Fruit fly (Drosophila melanogaster) whole organism, prepupa: ENCODE measurements around the gene Afti.
A peak's percentile ranks its signal among the peaks of the same experiment; 100 is the strongest.

Experiments used
- Blimp-1 ChIP-seq: fragments of 200-800 bp; sonication (Bioruptor generic); optimal IDR thresholded peaks from 3 replicates; lab custom pipeline; 2017; ENCODE audit warnings: missing biosample characterization, missing genetic modification characterization, mild to moderate bottlenecking, moderate library complexity, missing genetic modification reagents
- CG10631 ChIP-seq: fragments of 200-800 bp; sonication (Bioruptor generic); optimal IDR thresholded peaks from 2 replicates; lab custom pipeline; 2016; ENCODE audit warnings: missing biosample characterization, missing genetic modification characterization
- CG10669 ChIP-seq: fragments of 200-800 bp; sonication (Bioruptor generic); optimal IDR thresholded peaks from 3 replicates; lab custom pipeline; 2018; ENCODE audit warnings: missing biosample characterization, mild to moderate bottlenecking, missing genetic modification characterization, moderate library complexity
- CG11294 ChIP-seq: fragments of 200-800 bp; sonication (Bioruptor generic); IDR thresholded peaks from 2 replicates; pipeline ENCODE4 v1.3.6; 2022; ENCODE audit warnings: missing biosample characterization, missing genetic modification characterization
- CG11762 ChIP-seq: fragments of 200-800 bp; sonication (Bioruptor generic); optimal IDR thresholded peaks from 3 replicates; lab custom pipeline; 2016; ENCODE audit warnings: missing biosample characterization, missing genetic modification characterization; ENCODE audit not compliant: insufficient read depth
- CG11902 ChIP-seq: fragments of 200-800 bp; sonication (Bioruptor generic); optimal IDR thresholded peaks from 3 replicates; lab custom pipeline; 2016; ENCODE audit warnings: missing biosample characterization, missing genetic modification characterization
- CG15336 ChIP-seq: fragments of 200-800 bp; sonication (Bioruptor generic); IDR thresholded peaks from 2 replicates; pipeline ENCODE4 v1.3.6; 2022; ENCODE audit warnings: missing biosample characterization, missing genetic modification characterization
- CG1621 ChIP-seq: fragments of 200-800 bp; sonication (Bioruptor generic); optimal IDR thresholded peaks from 3 replicates; lab custom pipeline; 2018; ENCODE audit warnings: missing biosample characterization, mild to moderate bottlenecking, missing genetic modification characterization
- CG16779 ChIP-seq: fragments of 200-800 bp; sonication (Bioruptor generic); optimal IDR thresholded peaks from 3 replicates; lab custom pipeline; 2017; ENCODE audit warnings: missing biosample characterization, mild to moderate bottlenecking, missing genetic modification characterization
- CG3032 ChIP-seq: fragments of 200-800 bp; optimal IDR thresholded peaks from 2 replicates; lab custom pipeline; 2019; ENCODE audit warnings: missing biosample characterization, mild to moderate bottlenecking, missing genetic modification characterization, moderate library complexity
- CG31627 ChIP-seq: fragments of 200-800 bp; sonication (Bioruptor generic); optimal IDR thresholded peaks from 3 replicates; lab custom pipeline; 2016; ENCODE audit warnings: missing biosample characterization, missing genetic modification characterization
- CG32006 ChIP-seq: fragments of 200-800 bp; sonication (Bioruptor generic); optimal IDR thresholded peaks from 3 replicates; lab custom pipeline; 2017; ENCODE audit warnings: missing biosample characterization, mild to moderate bottlenecking, missing genetic modification characterization
- CG3919 ChIP-seq: fragments of 200-800 bp; sonication (Bioruptor generic); optimal IDR thresholded peaks from 3 replicates; lab custom pipeline; 2016; ENCODE audit warnings: missing biosample characterization, missing genetic modification characterization
- CG4318 ChIP-seq: fragments of 200-800 bp; sonication (Bioruptor generic); optimal IDR thresholded peaks from 3 replicates; lab custom pipeline; 2017; ENCODE audit warnings: missing biosample characterization, mild to moderate bottlenecking, missing genetic modification characterization
- CG6163 ChIP-seq: fragments of 200-800 bp; sonication (Bioruptor generic); IDR thresholded peaks from 3 replicates; pipeline ENCODE4 v1.3.6; 2022; ENCODE audit warnings: missing biosample characterization, missing genetic modification characterization
- CG6792 ChIP-seq: fragments of 200-800 bp; sonication (Bioruptor generic); optimal IDR thresholded peaks from 3 replicates; lab custom pipeline; 2016; ENCODE audit warnings: missing biosample characterization, missing genetic modification characterization
- CG6808 ChIP-seq: fragments of 200-800 bp; sonication (Bioruptor generic); optimal IDR thresholded peaks from 3 replicates; lab custom pipeline; 2017; ENCODE audit warnings: missing biosample characterization, missing genetic modification characterization, mild to moderate bottlenecking, moderate library complexity, missing genetic modification reagents
- CG6854 ChIP-seq: fragments of 200-800 bp; sonication (Bioruptor generic); optimal IDR thresholded peaks from 2 replicates; lab custom pipeline; 2017; ENCODE audit warnings: missing biosample characterization, mild to moderate bottlenecking, missing genetic modification characterization
- CG7368 ChIP-seq: fragments of 200-800 bp; sonication (Bioruptor generic); optimal IDR thresholded peaks from 3 replicates; lab custom pipeline; 2016; ENCODE audit warnings: missing biosample characterization, missing genetic modification characterization
- CG8119 ChIP-seq: fragments of 200-800 bp; sonication (Bioruptor generic); IDR thresholded peaks from 3 replicates; pipeline ENCODE4 v1.3.6; 2022; ENCODE audit warnings: missing biosample characterization, missing genetic modification characterization
- CG8319 ChIP-seq: fragments of 200-800 bp; sonication (Bioruptor generic); optimal IDR thresholded peaks from 3 replicates; lab custom pipeline; 2016; ENCODE audit warnings: missing biosample characterization, missing genetic modification characterization
- CG8632 ChIP-seq: fragments of 200-800 bp; sonication (Bioruptor generic); optimal IDR thresholded peaks from 3 replicates; lab custom pipeline; 2016; ENCODE audit warnings: missing biosample characterization, missing genetic modification characterization
- CG9139 ChIP-seq: fragments of 200-800 bp; sonication (Bioruptor generic); optimal IDR thresholded peaks from 3 replicates; lab custom pipeline; 2017; ENCODE audit warnings: missing biosample characterization, mild to moderate bottlenecking, missing genetic modification characterization
- Eip75B ChIP-seq: fragments of 200-800 bp; sonication (Bioruptor generic); optimal IDR thresholded peaks from 3 replicates; lab custom pipeline; 2016; ENCODE audit warnings: missing biosample characterization, missing genetic modification characterization
- Eip78C ChIP-seq: fragments of 200-800 bp; sonication (Bioruptor generic); peaks from one replicate; lab custom pipeline; 2016; ENCODE audit warnings: missing biosample characterization, missing genetic modification characterization
- Gug ChIP-seq: fragments of 200-800 bp; sonication (Bioruptor generic); IDR thresholded peaks from 2 replicates; pipeline ENCODE4 v1.3.6; 2022; ENCODE audit warnings: missing biosample characterization, missing genetic modification characterization
- Hr39 ChIP-seq: fragments of 200-800 bp; sonication (Bioruptor generic); optimal IDR thresholded peaks from 2 replicates; lab custom pipeline; 2016; ENCODE audit warnings: missing biosample characterization, missing genetic modification characterization
- Hr4 ChIP-seq: fragments of 200-800 bp; sonication (Bioruptor generic); optimal IDR thresholded peaks from 3 replicates; lab custom pipeline; 2016; ENCODE audit warnings: missing biosample characterization, missing genetic modification characterization
- Met ChIP-seq: fragments of 200-800 bp; sonication (Bioruptor generic); optimal IDR thresholded peaks from 3 replicates; lab custom pipeline; 2016; ENCODE audit warnings: missing biosample characterization, missing genetic modification characterization
- OdsH ChIP-seq: fragments of 200-800 bp; sonication (Bioruptor generic); optimal IDR thresholded peaks from 3 replicates; lab custom pipeline; 2016; ENCODE audit warnings: missing biosample characterization, missing genetic modification characterization
- Smox ChIP-seq: fragments of 200-800 bp; sonication (Bioruptor generic); optimal IDR thresholded peaks from 3 replicates; lab custom pipeline; 2016; ENCODE audit warnings: missing biosample characterization, missing genetic modification characterization
- Sox102F ChIP-seq: fragments of 200-800 bp; sonication (Bioruptor generic); optimal IDR thresholded peaks from 2 replicates; lab custom pipeline; 2016; ENCODE audit warnings: missing biosample characterization, mild to moderate bottlenecking, missing genetic modification characterization
- Sox14 ChIP-seq: fragments of 200-800 bp; sonication (Bioruptor generic); optimal IDR thresholded peaks from 3 replicates; lab custom pipeline; 2016; ENCODE audit warnings: missing biosample characterization, missing genetic modification characterization
- Sox15 ChIP-seq: fragments of 200-800 bp; sonication (Bioruptor generic); optimal IDR thresholded peaks from 3 replicates; lab custom pipeline; 2016; ENCODE audit warnings: missing biosample characterization, missing genetic modification characterization
- achi ChIP-seq: fragments of 200-800 bp; sonication (Bioruptor generic); optimal IDR thresholded peaks from 3 replicates; lab custom pipeline; 2016; ENCODE audit warnings: missing biosample characterization, missing genetic modification characterization
- acj6 ChIP-seq: fragments of 200-800 bp; sonication (Bioruptor generic); optimal IDR thresholded peaks from 3 replicates; lab custom pipeline; 2016; ENCODE audit warnings: missing biosample characterization, missing genetic modification characterization
- cyc ChIP-seq: fragments of 200-800 bp; sonication (Bioruptor generic); optimal IDR thresholded peaks from 3 replicates; lab custom pipeline; 2016; ENCODE audit warnings: missing biosample characterization, missing genetic modification characterization
- dac ChIP-seq: fragments of 200-800 bp; sonication (Bioruptor generic); optimal IDR thresholded peaks from 2 replicates; lab custom pipeline; 2017; ENCODE audit warnings: missing biosample characterization, mild to moderate bottlenecking, missing genetic modification characterization
- dsx ChIP-seq: fragments of 200-800 bp; optimal IDR thresholded peaks from 3 replicates; lab custom pipeline; 2019; ENCODE audit warnings: missing biosample characterization, mild to moderate bottlenecking, missing genetic modification characterization, moderate library complexity; ENCODE audit not compliant: poor library complexity, severe bottlenecking
- eg ChIP-seq: fragments of 200-800 bp; sonication (Bioruptor generic); IDR thresholded peaks from 3 replicates; pipeline ENCODE4 v1.3.6; 2022; ENCODE audit warnings: missing biosample characterization, missing genetic modification characterization
- esn ChIP-seq: fragments of 200-800 bp; sonication (Bioruptor generic); optimal IDR thresholded peaks from 2 replicates; lab custom pipeline; 2016; ENCODE audit warnings: missing biosample characterization, mild to moderate bottlenecking, missing genetic modification characterization, moderate library complexity
- fd59A ChIP-seq: fragments of 200-800 bp; sonication (Bioruptor generic); optimal IDR thresholded peaks from 2 replicates; lab custom pipeline; 2017; ENCODE audit warnings: missing biosample characterization, mild to moderate bottlenecking, missing genetic modification characterization, missing genetic modification reagents
- fd85E ChIP-seq: fragments of 200-800 bp; sonication (Bioruptor generic); optimal IDR thresholded peaks from 3 replicates; lab custom pipeline; 2016; ENCODE audit warnings: missing biosample characterization, missing genetic modification characterization
- fkh ChIP-seq: fragments of 200-800 bp; sonication (Bioruptor generic); optimal IDR thresholded peaks from 3 replicates; lab custom pipeline; 2017; ENCODE audit warnings: missing biosample characterization, mild to moderate bottlenecking, missing genetic modification characterization, moderate library complexity
- lz ChIP-seq: fragments of 200-800 bp; sonication (Bioruptor generic); optimal IDR thresholded peaks from 3 replicates; lab custom pipeline; 2016; ENCODE audit warnings: missing biosample characterization, missing genetic modification characterization
- net ChIP-seq: fragments of 200-800 bp; sonication (Bioruptor generic); optimal IDR thresholded peaks from 3 replicates; lab custom pipeline; 2016; ENCODE audit warnings: missing biosample characterization, missing genetic modification characterization
- pdm3 ChIP-seq: fragments of 200-800 bp; sonication (Bioruptor generic); optimal IDR thresholded peaks from 3 replicates; lab custom pipeline; 2016; ENCODE audit warnings: missing biosample characterization, missing genetic modification characterization
- salr ChIP-seq, 2 experiments: fragments of 200-800 bp; sonication (Bioruptor generic); optimal IDR thresholded peaks; 3 replicates each; lab custom pipeline; 2016 to 2018; ENCODE audit warnings: missing biosample characterization in 2 of 2, missing genetic modification characterization in 2 of 2, mild to moderate bottlenecking in 1 of 2
- spab ChIP-seq: fragments of 200-800 bp; sonication (Bioruptor generic); optimal IDR thresholded peaks from 2 replicates; lab custom pipeline; 2017; ENCODE audit warnings: missing biosample characterization, mild to moderate bottlenecking, missing genetic modification characterization, missing genetic modification reagents
- ss ChIP-seq, 2 experiments: fragments of 200-800 bp; sonication (Bioruptor generic); optimal IDR thresholded peaks; 2 replicates in 1 of 2; 3 replicates in 1 of 2; lab custom pipeline; 2017 to 2018; ENCODE audit warnings: mild to moderate bottlenecking in 2 of 2, missing biosample characterization in 2 of 2, missing genetic modification characterization in 2 of 2, moderate library complexity in 1 of 2
- svp ChIP-seq: fragments of 200-800 bp; sonication (Bioruptor generic); peaks from one replicate; lab custom pipeline; 2016; ENCODE audit warnings: missing biosample characterization, missing genetic modification characterization
- vri ChIP-seq: fragments of 200-800 bp; sonication (Bioruptor generic); optimal IDR thresholded peaks from 3 replicates; lab custom pipeline; 2016; ENCODE audit warnings: missing biosample characterization, mild to moderate bottlenecking, missing genetic modification characterization

The Afti gene

DNA sequence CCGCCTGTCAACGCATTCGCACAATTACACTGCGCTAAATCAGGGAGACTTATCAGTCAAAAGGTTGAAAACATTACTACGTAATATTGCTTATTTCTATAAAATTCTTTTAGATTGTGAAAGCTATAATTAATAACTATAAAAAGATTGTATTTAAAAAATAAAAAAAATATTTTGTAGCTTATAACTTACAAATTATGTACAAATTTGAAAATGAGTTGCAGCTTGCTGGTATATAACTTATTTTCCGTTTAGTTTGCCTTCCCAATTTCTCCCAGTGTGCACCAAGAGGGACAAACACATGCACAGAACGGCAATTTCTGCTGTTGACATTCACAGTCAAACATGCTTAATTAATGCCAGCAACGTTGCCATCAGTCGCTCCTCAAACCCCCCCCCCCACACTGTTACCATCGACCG is 27.3 kb upstream of the Afti start:
- peak; percentile 80 for TF ChIP-seq CG4318 (GFP tag; lab: Kevin White, UChicago)
- TF ChIP-seq CG9139 (GFP tag; lab: Kevin White, UChicago): peak; percentile 84
- TF ChIP-seq Met: peak; percentile 73
- peak; percentile 89 for TF ChIP-seq OdsH (GFP tag; lab: Kevin White, UChicago)
- peak; percentile 73 for TF ChIP-seq CG1621
- TF ChIP-seq pdm3 (GFP tag; lab: Kevin White, UChicago): peak; percentile 56
- TF ChIP-seq spab (GFP tag; lab: Kevin White, UChicago): peak; percentile 92
- TF ChIP-seq CG8119 (GFP tag; lab: Robert Waterston, UW): peak; percentile 89
- TF ChIP-seq vri (GFP tag; lab: Kevin White, UChicago): peak; percentile 28
- peak; percentile 84 for TF ChIP-seq eg (GFP tag; lab: Robert Waterston, UW)
- TF ChIP-seq CG16779 (tag; lab: Kevin White, UChicago): peak; percentile 79
- TF ChIP-seq CG31627 (GFP tag; lab: Kevin White, UChicago): peak; percentile 64
- TF ChIP-seq Blimp-1 (GFP tag; lab: Kevin White, UChicago): peak; percentile 86
- peak; percentile 89 for TF ChIP-seq CG15336 (GFP tag; lab: Robert Waterston, UW)
- TF ChIP-seq salr (GFP tag; optimal IDR thresholded peaks at IDR 0.05; lab: Kevin White, UChicago): peak; percentile 52 to 73
- peak; percentile 82 for TF ChIP-seq CG7368
- peak; percentile 71 for TF ChIP-seq Hr4
- no peak for TF ChIP-seq fkh (GFP tag; lab: Kevin White, UChicago)
- peak; percentile 77 for TF ChIP-seq dac (GFP tag; lab: Kevin White, UChicago)
- TF ChIP-seq CG8632: peak; percentile 88
- peak; percentile 79 for TF ChIP-seq Sox15 (GFP tag; lab: Kevin White, UChicago)
- TF ChIP-seq esn (GFP tag; lab: Kevin White, UChicago): peak; percentile 83
- TF ChIP-seq CG11762 (GFP tag; lab: Kevin White, UChicago): peak; percentile 85
- peak; percentile 95 for TF ChIP-seq CG3032 (tag; lab: Kevin White, UChicago)
- TF ChIP-seq fd59A (GFP tag; lab: Kevin White, UChicago): peak; percentile 71
- TF ChIP-seq net (GFP tag; lab: Kevin White, UChicago): peak; percentile 80
- TF ChIP-seq dsx: peak; percentile 82
- TF ChIP-seq cyc (GFP tag; lab: Kevin White, UChicago): peak; percentile 83
- TF ChIP-seq CG6163 (GFP tag; lab: Robert Waterston, UW): peak; percentile 81
- TF ChIP-seq CG11294 (GFP tag; lab: Robert Waterston, UW): peak; percentile 60; the same call in 1 of the 2 replicates
- peak; percentile 88 for TF ChIP-seq CG6854 (GFP tag; lab: Kevin White, UChicago)
- TF ChIP-seq Sox102F: peak; percentile 61
- peak; percentile 88 for TF ChIP-seq CG10631 (GFP tag; lab: Kevin White, UChicago)
- peak; percentile 90 for TF ChIP-seq CG6792 (GFP tag; lab: Kevin White, UChicago)
- peak; percentile 91 for TF ChIP-seq CG3919 (GFP tag; lab: Kevin White, UChicago)
- peak; percentile 88 for TF ChIP-seq acj6 (GFP tag; lab: Kevin White, UChicago)
- TF ChIP-seq achi (GFP tag; lab: Kevin White, UChicago): peak; percentile 87
- peak; percentile 84 for TF ChIP-seq CG8319 (GFP tag; lab: Kevin White, UChicago)
- TF ChIP-seq svp (GFP tag; lab: Kevin White, UChicago): peak; percentile 87
- TF ChIP-seq fd85E (GFP tag; lab: Kevin White, UChicago): peak; percentile 72
- TF ChIP-seq CG32006 (GFP tag; lab: Kevin White, UChicago): peak; percentile 91
- peak; percentile 77 for TF ChIP-seq lz (GFP tag; lab: Kevin White, UChicago)
- peak; percentile 81 for TF ChIP-seq CG11902
- peak; percentile 75 for TF ChIP-seq Eip75B (GFP tag; lab: Kevin White, UChicago)
- TF ChIP-seq Gug: peak; percentile 83
- TF ChIP-seq Smox: peak; percentile 66
- peak; percentile 52 for TF ChIP-seq Hr39 (GFP tag; lab: Kevin White, UChicago)
- peak; percentile 63 for TF ChIP-seq Sox14 (GFP tag; lab: Kevin White, UChicago)
- peak; percentile 69 to 90 for TF ChIP-seq ss (GFP tag; optimal IDR thresholded peaks at IDR 0.05; lab: Kevin White, UChicago)
- peak; percentile 90 for TF ChIP-seq Eip78C (GFP tag; lab: Kevin White, UChicago)
- peak; percentile 92 for TF ChIP-seq CG10669 (GFP tag; lab: Kevin White, UChicago)
- TF ChIP-seq CG6808 (GFP tag; lab: Kevin White, UChicago): peak; percentile 91
